Worm (Caenorhabditis elegans): ENCODE data around the gene pcp-2.

DNA sequence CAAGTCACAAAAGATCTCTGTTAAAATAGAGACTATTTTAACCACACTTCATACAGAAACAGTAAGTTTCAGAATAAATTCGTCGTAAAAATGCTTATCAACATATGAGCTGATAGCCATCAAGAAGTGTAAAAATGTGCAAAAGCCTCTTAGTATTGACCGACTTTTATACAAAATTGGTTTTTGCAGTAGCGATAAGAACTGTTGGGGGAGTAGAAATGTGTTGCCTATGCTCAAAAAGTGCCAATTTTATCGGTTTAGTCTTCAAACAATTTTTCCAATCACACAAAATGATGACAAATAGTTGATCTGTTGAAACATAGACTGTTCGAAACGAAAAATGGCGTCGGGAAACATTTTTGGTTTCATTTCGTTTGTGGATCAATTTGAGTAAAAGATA, 5.1 kb downstream of the pcp-2 start:
- TF ChIP-seq scrt-1 (GFP tag; IDR thresholded peaks at IDR 0.05), result no peak
- no peak for TF ChIP-seq aly-1 (tag; optimal IDR thresholded peaks at IDR 0.05)
- TF ChIP-seq ama-1 (optimal IDR thresholded peaks at IDR 0.05), result no peak
- TF ChIP-seq ets-7 (tag; optimal IDR thresholded peaks at IDR 0.05), result no peak
- no peak for TF ChIP-seq ceh-13 (GFP tag; optimal IDR thresholded peaks at IDR 0.05)
- TF ChIP-seq ceh-36 (tag; optimal IDR thresholded peaks at IDR 0.05), result no peak
- no peak for TF ChIP-seq tbx-11 (GFP tag; IDR thresholded peaks at IDR 0.05)
- TF ChIP-seq sea-1 (GFP tag; conservative IDR thresholded peaks at IDR 0.05), result no peak
- no peak for TF ChIP-seq B0310.2 (tag; optimal IDR thresholded peaks at IDR 0.05)
- no peak for TF ChIP-seq tra-4 (tag; optimal IDR thresholded peaks at IDR 0.05)
- no peak for TF ChIP-seq flt-1 (GFP tag; IDR thresholded peaks at IDR 0.05)
- no peak for TF ChIP-seq hmbx-1 (tag; optimal IDR thresholded peaks at IDR 0.05)
- TF ChIP-seq hmg-4 (GFP tag; optimal IDR thresholded peaks at IDR 0.05), result no peak
